Worm (Caenorhabditis elegans) whole organism, L2 larva: ENCODE data around the gene Y57G11C.23.
A peak's percentile ranks its signal among the peaks of the same experiment; 100 is the strongest.
"Not testable (repeated sequence)": the region's sequence is repeated elsewhere in the genome, so short reads cannot be mapped to it uniquely, and the experiment has no call there.

ENCODE experiments used
- C34F6.9 ChIP-seq: fragments of 150-350 bp; optimal IDR thresholded peaks from 2 replicates; lab custom pipeline; 2014; ENCODE audit warnings: missing biosample characterization, missing genetic modification characterization
- F13H6.1 ChIP-seq: sonication (generic microtip); optimal IDR thresholded peaks from 2 replicates; lab custom pipeline; 2016; ENCODE audit warnings: missing genetic modification characterization, missing compliant biosample characterization
- Y55F3AM.14 ChIP-seq: fragments of 200-800 bp; sonication (Bioruptor generic); optimal IDR thresholded peaks from 2 replicates; lab custom pipeline; 2018; ENCODE audit warnings: mild to moderate bottlenecking, missing genetic modification characterization, missing compliant biosample characterization
- ZK546.5 ChIP-seq: sonication (generic microtip); optimal IDR thresholded peaks from 2 replicates; lab custom pipeline; 2017; ENCODE audit warnings: missing biosample characterization, missing genetic modification characterization
- alr-1 ChIP-seq: fragments of 150-350 bp; optimal IDR thresholded peaks from 2 replicates; lab custom pipeline; 2014; ENCODE audit warnings: missing biosample characterization, missing genetic modification characterization
- ama-1 ChIP-seq: fragments of 150-350 bp; optimal IDR thresholded peaks from 2 replicates; lab custom pipeline; 2018; ENCODE audit warnings: inconsistent platforms
- blmp-1 ChIP-seq: sonication (generic microtip); optimal IDR thresholded peaks from 2 replicates; lab custom pipeline; 2017; ENCODE audit warnings: missing genetic modification characterization, mild to moderate bottlenecking, missing compliant biosample characterization, antibody characterized with exemption, moderate library complexity; ENCODE audit not compliant: insufficient read depth
- ceh-16 ChIP-seq: fragments of 150-350 bp; optimal IDR thresholded peaks from 2 replicates; lab custom pipeline; 2014; ENCODE audit warnings: missing biosample characterization, missing genetic modification characterization
- ceh-82 ChIP-seq: fragments of 150-350 bp; optimal IDR thresholded peaks from 2 replicates; lab custom pipeline; 2014; ENCODE audit warnings: missing biosample characterization, missing genetic modification characterization
- crh-2 ChIP-seq: sonication (generic microtip); optimal IDR thresholded peaks from 2 replicates; lab custom pipeline; 2017; ENCODE audit warnings: missing biosample characterization, missing genetic modification characterization
- dmd-4 ChIP-seq: sonication (generic microtip); optimal IDR thresholded peaks from 2 replicates; lab custom pipeline; 2017; ENCODE audit warnings: missing biosample characterization, missing genetic modification characterization
- egl-27 ChIP-seq: sonication (generic microtip); optimal IDR thresholded peaks from 3 replicates; lab custom pipeline; 2017; ENCODE audit warnings: missing biosample characterization, missing genetic modification reagents, missing genetic modification characterization
- elt-1 ChIP-seq: fragments of 150-350 bp; optimal IDR thresholded peaks from 2 replicates; lab custom pipeline; 2014; ENCODE audit warnings: missing biosample characterization, missing genetic modification characterization
- elt-3 ChIP-seq: sonication (generic microtip); optimal IDR thresholded peaks from 2 replicates; lab custom pipeline; 2017; ENCODE audit warnings: missing biosample characterization, missing genetic modification characterization
- gmeb-1 ChIP-seq: fragments of 150-350 bp; optimal IDR thresholded peaks from 2 replicates; lab custom pipeline; 2014; ENCODE audit warnings: missing biosample characterization, missing genetic modification characterization
- lin-11 ChIP-seq: fragments of 150-350 bp; sonication (generic microtip); optimal IDR thresholded peaks from 2 replicates; lab custom pipeline; 2014; ENCODE audit warnings: missing biosample characterization, missing genetic modification characterization, inconsistent platforms, mixed read lengths
- lin-13 ChIP-seq: fragments of 150-350 bp; optimal IDR thresholded peaks from 2 replicates; lab custom pipeline; 2014; ENCODE audit warnings: missing biosample characterization, missing genetic modification reagents, missing genetic modification characterization
- lin-39 ChIP-seq: fragments of 150-350 bp; optimal IDR thresholded peaks from 2 replicates; lab custom pipeline; 2014; ENCODE audit warnings: missing biosample characterization, missing genetic modification reagents, missing genetic modification characterization
- lsy-2 ChIP-seq, 2 experiments: fragments of 150-350 bp in 1 of 2; sonication (generic microtip) in 1 of 2; optimal IDR thresholded peaks; 2 replicates each; lab custom pipeline; 2014 to 2017; ENCODE audit warnings: missing biosample characterization in 2 of 2, missing genetic modification characterization in 2 of 2
- mab-5 ChIP-seq: fragments of 150-350 bp; optimal IDR thresholded peaks from 2 replicates; lab custom pipeline; 2014; ENCODE audit warnings: missing biosample characterization, missing genetic modification characterization
- mbf-1 ChIP-seq: sonication (generic microtip); optimal IDR thresholded peaks from 2 replicates; lab custom pipeline; 2017; ENCODE audit warnings: missing biosample characterization, missing genetic modification characterization
- mdl-1 ChIP-seq, 2 experiments: fragments of 150-350 bp in 1 of 2; sonication (generic microtip) in 1 of 2; optimal IDR thresholded peaks; 2 replicates each; lab custom pipeline; 2017; ENCODE audit warnings: missing biosample characterization in 2 of 2, missing genetic modification characterization in 2 of 2
- nhr-10 ChIP-seq: sonication (generic microtip); optimal IDR thresholded peaks from 2 replicates; lab custom pipeline; 2017; ENCODE audit warnings: missing biosample characterization, missing genetic modification characterization
- nhr-11 ChIP-seq: fragments of 150-350 bp; optimal IDR thresholded peaks from 2 replicates; lab custom pipeline; 2014; ENCODE audit warnings: missing biosample characterization, missing genetic modification characterization
- nhr-129 ChIP-seq: fragments of 150-350 bp; optimal IDR thresholded peaks from 2 replicates; lab custom pipeline; 2014; ENCODE audit warnings: missing biosample characterization, missing genetic modification characterization
- nhr-21 ChIP-seq: fragments of 150-350 bp; optimal IDR thresholded peaks from 2 replicates; lab custom pipeline; 2014; ENCODE audit warnings: missing biosample characterization, missing genetic modification characterization
- nhr-23 ChIP-seq: fragments of 150-350 bp; optimal IDR thresholded peaks from 2 replicates; lab custom pipeline; 2014; ENCODE audit warnings: missing biosample characterization, missing genetic modification reagents, missing genetic modification characterization
- nhr-237 ChIP-seq: fragments of 150-350 bp; optimal IDR thresholded peaks from 2 replicates; lab custom pipeline; 2014; ENCODE audit warnings: missing biosample characterization, missing genetic modification characterization
- nhr-25 ChIP-seq: fragments of 150-350 bp; sonication (generic microtip); optimal IDR thresholded peaks from 3 replicates; lab custom pipeline; 2014; ENCODE audit warnings: missing biosample characterization, missing genetic modification characterization
- nhr-6 ChIP-seq: fragments of 150-350 bp; optimal IDR thresholded peaks from 2 replicates; lab custom pipeline; 2014; ENCODE audit warnings: missing biosample characterization, missing genetic modification characterization
- nhr-77 ChIP-seq: fragments of 150-350 bp; optimal IDR thresholded peaks from 2 replicates; lab custom pipeline; 2014; ENCODE audit warnings: missing biosample characterization, missing genetic modification characterization
- peb-1 ChIP-seq: fragments of 150-350 bp; optimal IDR thresholded peaks from 2 replicates; lab custom pipeline; 2014; ENCODE audit warnings: missing biosample characterization, missing genetic modification characterization
- sem-4 ChIP-seq: fragments of 150-350 bp; optimal IDR thresholded peaks from 2 replicates; lab custom pipeline; 2014; ENCODE audit warnings: missing biosample characterization, missing genetic modification reagents, missing genetic modification characterization
- sma-9 ChIP-seq, 2 experiments: fragments of 150-350 bp in 1 of 2; sonication (generic microtip) in 1 of 2; optimal IDR thresholded peaks; 2 replicates each; lab custom pipeline; 2014 to 2016; ENCODE audit warnings: missing genetic modification characterization in 2 of 2, mild to moderate bottlenecking in 1 of 2, missing biosample characterization in 1 of 2, missing compliant biosample characterization in 1 of 2, missing genetic modification reagents in 1 of 2, moderate library complexity in 1 of 2
- snpc-4 ChIP-seq: fragments of 150-350 bp; optimal IDR thresholded peaks from 2 replicates; lab custom pipeline; 2014; ENCODE audit warnings: missing biosample characterization, missing genetic modification characterization
- unc-39 ChIP-seq: fragments of 150-350 bp; optimal IDR thresholded peaks from 2 replicates; lab custom pipeline; 2014; ENCODE audit warnings: missing biosample characterization, missing genetic modification characterization
- unc-55 ChIP-seq: fragments of 150-350 bp; sonication (generic microtip); optimal IDR thresholded peaks from 3 replicates; lab custom pipeline; 2014; ENCODE audit warnings: missing biosample characterization, missing genetic modification reagents, missing genetic modification characterization
- unc-62 ChIP-seq: fragments of 150-350 bp; optimal IDR thresholded peaks from 2 replicates; lab custom pipeline; 2014; ENCODE audit warnings: missing biosample characterization, missing genetic modification reagents, missing genetic modification characterization
- ztf-1 ChIP-seq: fragments of 200-800 bp; sonication (Bioruptor generic); conservative IDR thresholded peaks from 2 replicates; pipeline ENCODE4 v1.3.6; 2022; ENCODE audit warnings: missing genetic modification characterization, missing compliant biosample characterization
- ztf-11 ChIP-seq: sonication (generic microtip); optimal IDR thresholded peaks from 2 replicates; lab custom pipeline; 2017; ENCODE audit warnings: missing biosample characterization, missing genetic modification characterization
- ztf-4 ChIP-seq: fragments of 150-350 bp; optimal IDR thresholded peaks from 2 replicates; lab custom pipeline; 2014; ENCODE audit warnings: missing biosample characterization, missing genetic modification characterization

Y57G11C.23 gene

DNA sequence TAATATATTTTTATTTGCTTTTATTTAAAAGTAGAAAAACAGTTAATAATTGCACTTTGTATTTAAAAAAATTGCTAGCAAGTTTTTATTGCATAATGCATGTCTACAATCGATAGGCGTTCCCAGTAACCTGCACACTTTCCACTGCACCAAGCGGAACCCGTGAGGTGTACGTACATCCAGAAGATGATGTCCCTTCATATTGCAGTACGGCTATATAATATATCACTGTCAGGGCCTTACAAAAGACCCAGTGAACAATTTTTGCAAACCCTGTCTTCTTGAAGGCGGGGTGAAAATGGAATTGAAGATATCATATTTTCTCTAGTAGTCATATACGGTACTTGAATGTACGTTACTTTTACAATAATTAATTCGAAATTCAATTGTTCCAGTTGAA lies 2.2 kb upstream of the Y57G11C.23 start:
- no peak for TF ChIP-seq nhr-21
- peak; percentile 3 for TF ChIP-seq snpc-4 (tag; lab: Kevin White, UChicago)

DNA sequence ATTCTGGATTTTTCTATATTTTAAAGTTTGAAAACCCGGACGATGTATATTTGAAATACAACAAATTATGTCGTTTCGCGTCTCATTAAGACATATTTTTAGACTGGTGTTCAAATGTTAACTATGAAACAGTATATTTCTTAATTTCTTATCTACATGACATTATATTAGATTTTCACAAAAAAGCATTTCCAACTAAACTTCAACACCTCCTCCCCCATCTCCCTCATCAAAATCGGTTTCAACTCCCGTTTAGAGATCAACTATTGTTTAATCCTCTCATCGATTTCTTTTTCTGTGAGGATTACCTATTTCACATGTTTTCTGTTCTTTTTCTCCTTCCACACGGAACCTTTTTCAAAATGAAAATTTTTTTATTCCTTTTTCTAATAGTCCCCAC lies 556 bp upstream of the Y57G11C.23 start, which contains the start of gene Y57G11C.38:
Gene Y57G11C.38 (plus strand): TSS at position 301 of the 400 bp plus-strand sequence.
- TF ChIP-seq egl-27 (no peak), mab-5 (tag; lab: Kevin White, UChicago) (no peak), nhr-25 (tag; lab: Kevin White, UChicago) (no peak), Y55F3AM.14 (GFP tag; lab: Kevin White, UChicago) (no peak), nhr-6 (tag; lab: Kevin White, UChicago) (no peak), ceh-82 (tag; lab: Kevin White, UChicago) (no peak), blmp-1 (tag; lab: Kevin White, UChicago) (no peak), C34F6.9 (tag; lab: Kevin White, UChicago) (no peak), ztf-1 (no peak), alr-1 (no peak), elt-3 (tag; lab: Kevin White, UChicago) (no peak), ztf-11 (tag; lab: Kevin White, UChicago) (no peak), snpc-4 (tag; lab: Kevin White, UChicago) (no peak), nhr-11 (tag; lab: Kevin White, UChicago) (no peak), gmeb-1 (tag; lab: Kevin White, UChicago) (no peak), unc-39 (tag; lab: Kevin White, UChicago) (no peak)

DNA sequence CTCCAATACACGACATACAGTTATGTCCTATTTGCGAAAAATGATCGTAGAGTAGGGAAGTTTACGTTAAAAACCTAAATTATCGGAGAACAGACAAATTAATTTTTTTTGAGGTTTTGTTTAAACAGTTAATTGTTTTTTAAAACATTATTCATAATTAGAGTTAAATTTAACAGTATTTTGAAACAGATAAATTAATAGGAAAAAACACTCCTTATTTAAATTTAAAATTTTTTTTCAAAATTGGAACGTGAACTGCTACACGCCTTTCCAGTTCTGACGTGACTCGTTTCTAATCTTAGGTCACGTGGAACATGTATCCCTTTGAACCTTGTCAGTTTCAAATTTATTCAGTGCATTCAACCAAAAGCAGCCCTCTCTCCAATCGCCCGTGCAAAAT lies 7.9 kb downstream of the Y57G11C.23 start, which contains the start of gene Y57G11C.52:
Gene Y57G11C.52 (plus strand): TSS at position 301 of the 400 bp plus-strand sequence.
- no peak for TF ChIP-seq C34F6.9 (tag; lab: Kevin White, UChicago)
- no peak for TF ChIP-seq sma-9 (GFP tag; optimal IDR thresholded peaks at IDR 0.05; lab: Kevin White, UChicago)
- TF ChIP-seq sma-9 (tag; optimal IDR thresholded peaks at IDR 0.05; lab: Kevin White, UChicago), result no peak
- no peak for TF ChIP-seq nhr-77 (tag; lab: Kevin White, UChicago)
- TF ChIP-seq blmp-1 (tag; lab: Kevin White, UChicago), result no peak
- TF ChIP-seq nhr-6 (tag; lab: Kevin White, UChicago), result no peak
- TF ChIP-seq mdl-1 (tag; optimal IDR thresholded peaks at IDR 0.05; lab: Kevin White, UChicago), result no peak
- no peak for TF ChIP-seq nhr-25 (tag; lab: Kevin White, UChicago)
- TF ChIP-seq, all 48 proteins: peak for 0

DNA sequence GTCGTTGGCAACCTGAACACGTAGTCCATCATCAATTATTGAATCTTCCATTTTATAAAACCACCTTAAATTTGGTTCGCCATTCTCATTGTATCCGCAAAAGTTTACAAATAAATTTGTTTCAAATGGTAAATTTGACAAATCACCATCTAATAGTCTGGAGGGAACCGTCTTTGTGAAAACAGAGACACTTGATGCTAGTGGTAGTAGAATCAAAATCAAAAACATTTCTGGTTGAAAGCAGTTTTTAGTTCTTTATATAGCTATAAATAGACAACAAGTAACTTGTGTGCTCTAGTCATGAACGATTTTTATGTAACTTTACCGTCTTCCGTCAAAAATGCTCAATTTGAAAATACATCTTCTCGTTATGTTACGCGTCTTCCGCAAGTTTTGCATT lies 18.5 kb downstream of the Y57G11C.23 start, which contains the start of gene Y57G11C.20:
Gene Y57G11C.20 (plus strand): TSS at position 301 of the 400 bp plus-strand sequence.
- TF ChIP-seq nhr-77 (tag; lab: Kevin White, UChicago); egl-27; nhr-23 (tag; lab: Kevin White, UChicago): not testable (repeated sequence)

DNA sequence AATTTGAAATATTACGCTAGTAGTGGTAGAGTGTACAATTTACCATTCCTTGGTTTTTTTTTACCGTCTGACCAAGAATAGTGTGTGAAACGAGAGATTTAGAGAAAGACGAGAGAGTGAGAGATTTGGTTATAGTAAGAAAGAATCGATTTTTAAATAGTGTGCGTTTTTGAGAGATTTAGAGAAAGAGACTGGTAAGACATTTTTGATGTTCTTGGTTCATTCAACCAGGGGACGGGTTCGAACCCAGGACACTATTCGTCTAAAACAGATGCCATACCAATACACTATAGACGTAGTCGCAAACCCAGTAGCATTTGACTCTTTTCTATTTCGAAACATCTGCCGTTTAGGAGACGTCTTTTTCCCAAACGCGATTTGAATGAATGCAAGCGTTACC lies 23.5 kb downstream of the Y57G11C.23 start:
- TF ChIP-seq gmeb-1 (tag; lab: Kevin White, UChicago), result peak; percentile 75
- TF ChIP-seq mbf-1 (tag; lab: Kevin White, UChicago), result no peak
- no peak for TF ChIP-seq nhr-77 (tag; lab: Kevin White, UChicago)
- peak; percentile 84 for TF ChIP-seq crh-2 (tag; lab: Kevin White, UChicago)
- TF ChIP-seq ZK546.5 (tag; lab: Kevin White, UChicago), result no peak
- no peak for TF ChIP-seq dmd-4 (tag; lab: Kevin White, UChicago)
- TF ChIP-seq lin-13 (GFP tag; lab: Kevin White, UChicago), result peak; percentile 83
- peak; percentile 85 for TF ChIP-seq F13H6.1 (tag; lab: Kevin White, UChicago)
- no peak for TF ChIP-seq mdl-1 (tag; optimal IDR thresholded peaks at IDR 0.05; lab: Kevin White, UChicago)
- peak; percentile 86 for TF ChIP-seq nhr-21
- TF ChIP-seq nhr-25 (tag; lab: Kevin White, UChicago), result peak; percentile 83
- TF ChIP-seq nhr-10 (tag; lab: Kevin White, UChicago), result no peak
- TF ChIP-seq unc-55 (GFP tag; lab: Kevin White, UChicago), result peak; percentile 93
- peak; percentile 77 to 90 for TF ChIP-seq lsy-2 (tag; optimal IDR thresholded peaks at IDR 0.05; lab: Kevin White, UChicago)
- TF ChIP-seq snpc-4 (tag; lab: Kevin White, UChicago), result peak; percentile 8
- TF ChIP-seq Y55F3AM.14 (GFP tag; lab: Kevin White, UChicago), result peak; percentile 76
- peak; percentile 53 for TF ChIP-seq mab-5 (tag; lab: Kevin White, UChicago)
- no peak for TF ChIP-seq unc-62 (GFP tag; lab: Kevin White, UChicago)
- TF ChIP-seq alr-1, result no peak
- TF ChIP-seq elt-1 (tag; lab: Kevin White, UChicago), result no peak
- TF ChIP-seq ceh-16 (tag; lab: Kevin White, UChicago), result peak; percentile 30
- peak; percentile 56 for TF ChIP-seq blmp-1 (tag; lab: Kevin White, UChicago)
- TF ChIP-seq ama-1 (lab: Kevin White, UChicago), result no peak
- no peak for TF ChIP-seq nhr-23 (tag; lab: Kevin White, UChicago)
- TF ChIP-seq sem-4 (tag; lab: Kevin White, UChicago), result peak; percentile 89
- no peak for TF ChIP-seq elt-3 (tag; lab: Kevin White, UChicago)
- peak; percentile 97 for TF ChIP-seq nhr-129 (tag; lab: Kevin White, UChicago)
- TF ChIP-seq nhr-237 (tag; lab: Kevin White, UChicago), result no peak
- TF ChIP-seq sma-9 (GFP tag; optimal IDR thresholded peaks at IDR 0.05; lab: Kevin White, UChicago), result peak; percentile 94
- no peak for TF ChIP-seq sma-9 (tag; optimal IDR thresholded peaks at IDR 0.05; lab: Kevin White, UChicago)
- TF ChIP-seq lin-39 (tag; lab: Kevin White, UChicago), result no peak
- TF ChIP-seq peb-1, result no peak
- TF ChIP-seq lin-11 (tag; lab: Kevin White, UChicago), result no peak
- TF ChIP-seq ceh-82 (tag; lab: Kevin White, UChicago), result no peak
- TF ChIP-seq ztf-4, result peak; percentile 52
- TF ChIP-seq ztf-1, result no peak
